Worm (Caenorhabditis elegans) whole organism, L3 larva: Measurements from ENCODE around the gene stn-2.

Source experiments
- fos-1 ChIP-seq: fragments of 150-350 bp; optimal IDR thresholded peaks from 2 replicates; lab custom pipeline; 2014; ENCODE audit warnings: missing biosample characterization, missing genetic modification characterization
- lin-39 ChIP-seq: fragments of 150-350 bp; optimal IDR thresholded peaks from 2 replicates; lab custom pipeline; 2018; ENCODE audit warnings: missing biosample characterization, missing genetic modification reagents, missing genetic modification characterization
- nhr-12 ChIP-seq: fragments of 150-350 bp; optimal IDR thresholded peaks from 2 replicates; lab custom pipeline; 2014; ENCODE audit warnings: missing biosample characterization, missing genetic modification characterization
- pqm-1 ChIP-seq: fragments of 150-350 bp; optimal IDR thresholded peaks from 2 replicates; lab custom pipeline; 2017; ENCODE audit warnings: missing biosample characterization, missing genetic modification characterization, inconsistent platforms

DNA sequence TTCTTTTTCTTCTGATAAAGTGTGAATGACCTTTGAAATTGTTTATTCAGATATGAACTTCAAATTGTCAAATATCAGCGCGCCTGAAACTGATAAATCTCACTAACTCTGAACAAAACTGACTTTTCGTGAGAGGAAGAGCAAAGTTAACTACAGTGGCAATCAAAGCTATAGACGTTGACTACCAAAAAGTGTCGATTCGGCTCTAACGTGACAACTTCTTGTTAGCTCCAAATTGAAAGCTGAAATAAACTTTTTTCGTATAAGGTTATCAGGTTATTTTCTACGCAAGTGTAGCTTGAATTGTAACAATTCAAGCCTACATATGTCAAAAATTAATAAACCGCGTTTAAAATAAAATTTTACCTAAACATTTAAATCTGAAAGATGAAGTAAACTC lies 45.9 kb upstream of the stn-2 start:
- TF ChIP-seq pqm-1 (tag; lab: Kevin White, UChicago) = no peak
- no peak for TF ChIP-seq nhr-12 (tag; lab: Kevin White, UChicago)
- TF ChIP-seq fos-1 (tag; lab: Kevin White, UChicago) = no peak
- no peak for TF ChIP-seq lin-39 (tag; lab: Kevin White, UChicago)
